Fruit fly (Drosophila melanogaster) whole organism, embryonic: ENCODE data around the gene CG15498.

Source experiments
- ATbp ChIP-seq: fragments of 200-800 bp; sonication (Bioruptor generic); optimal IDR thresholded peaks from 2 replicates; lab custom pipeline; 2017; ENCODE audit warnings: missing biosample characterization, mild to moderate bottlenecking, missing genetic modification characterization, missing genetic modification reagents
- Blimp-1 ChIP-seq: fragments of 200-800 bp; sonication (Bioruptor generic); optimal IDR thresholded peaks from 3 replicates; lab custom pipeline; 2018; ENCODE audit warnings: missing biosample characterization, missing genetic modification characterization, mild to moderate bottlenecking, moderate library complexity, missing genetic modification reagents
- CG10979 ChIP-seq: fragments of 200-800 bp; sonication (Bioruptor generic); optimal IDR thresholded peaks from 2 replicates; lab custom pipeline; 2018; ENCODE audit warnings: missing biosample characterization, mild to moderate bottlenecking, missing genetic modification characterization, moderate library complexity
- CG11398 ChIP-seq: fragments of 200-800 bp; sonication (Bioruptor generic); optimal IDR thresholded peaks from 2 replicates; lab custom pipeline; 2016; ENCODE audit warnings: missing biosample characterization, missing genetic modification characterization
- CG11560 ChIP-seq: fragments of 200-800 bp; sonication (Bioruptor generic); IDR thresholded peaks from 3 replicates; pipeline ENCODE4 v1.3.6; 2022; ENCODE audit warnings: missing biosample characterization, missing genetic modification characterization
- CG12071 ChIP-seq: fragments of 200-800 bp; sonication (Bioruptor generic); optimal IDR thresholded peaks from 3 replicates; lab custom pipeline; 2018; ENCODE audit warnings: missing biosample characterization, mild to moderate bottlenecking, missing genetic modification characterization
- CG12104 ChIP-seq: fragments of 200-800 bp; sonication (Bioruptor generic); optimal IDR thresholded peaks from 3 replicates; lab custom pipeline; 2016; ENCODE audit warnings: missing biosample characterization, missing genetic modification characterization
- CG12391 ChIP-seq: fragments of 200-800 bp; sonication (Bioruptor generic); optimal IDR thresholded peaks from 3 replicates; lab custom pipeline; 2018; ENCODE audit warnings: missing biosample characterization, mild to moderate bottlenecking, missing genetic modification characterization, moderate library complexity
- CG12744 ChIP-seq: fragments of 200-800 bp; sonication (Bioruptor generic); optimal IDR thresholded peaks from 2 replicates; lab custom pipeline; 2016; ENCODE audit warnings: missing biosample characterization, missing genetic modification characterization
- CG14710 ChIP-seq: fragments of 200-800 bp; sonication (Bioruptor generic); optimal IDR thresholded peaks from 3 replicates; lab custom pipeline; 2019; ENCODE audit warnings: missing biosample characterization, mild to moderate bottlenecking, missing genetic modification characterization, moderate library complexity
- CG17359 ChIP-seq: fragments of 200-800 bp; sonication (Bioruptor generic); optimal IDR thresholded peaks from 3 replicates; lab custom pipeline; 2018; ENCODE audit warnings: missing biosample characterization, mild to moderate bottlenecking, missing genetic modification characterization, moderate library complexity
- CG17612 ChIP-seq: fragments of 200-800 bp; sonication (Bioruptor generic); IDR thresholded peaks from 2 replicates; pipeline ENCODE4 v1.3.6; 2022; ENCODE audit warnings: missing biosample characterization, missing genetic modification characterization
- CG18262 ChIP-seq: fragments of 200-800 bp; optimal IDR thresholded peaks from 3 replicates; lab custom pipeline; 2019; ENCODE audit warnings: missing biosample characterization, mild to moderate bottlenecking, missing genetic modification characterization, moderate library complexity
- CG1832 ChIP-seq: fragments of 200-800 bp; sonication (Bioruptor generic); optimal IDR thresholded peaks from 2 replicates; lab custom pipeline; 2017; ENCODE audit warnings: missing biosample characterization, mild to moderate bottlenecking, missing genetic modification characterization, inconsistent platforms
- CG3065 ChIP-seq: fragments of 200-800 bp; sonication (Bioruptor generic); optimal IDR thresholded peaks from 2 replicates; lab custom pipeline; 2016; ENCODE audit warnings: missing biosample characterization, missing genetic modification characterization
- CG4360 ChIP-seq: fragments of 200-800 bp; sonication (Bioruptor generic); IDR thresholded peaks from 2 replicates; pipeline ENCODE4 v1.3.6; 2022; ENCODE audit warnings: missing biosample characterization, missing genetic modification characterization
- CG4707 ChIP-seq: fragments of 200-800 bp; sonication (Bioruptor generic); optimal IDR thresholded peaks from 2 replicates; lab custom pipeline; 2018; ENCODE audit warnings: missing biosample characterization, mild to moderate bottlenecking, missing genetic modification characterization, moderate library complexity
- CG6175 ChIP-seq: fragments of 200-800 bp; sonication (Bioruptor generic); IDR thresholded peaks from 3 replicates; pipeline ENCODE4 v1.3.6; 2022; ENCODE audit warnings: missing biosample characterization, missing genetic modification characterization
- CG6854 ChIP-seq: fragments of 200-800 bp; sonication (Bioruptor generic); optimal IDR thresholded peaks from 3 replicates; lab custom pipeline; 2017; ENCODE audit warnings: missing biosample characterization, mild to moderate bottlenecking, missing genetic modification characterization
- CG7357 ChIP-seq: fragments of 200-800 bp; sonication (Bioruptor generic); IDR thresholded peaks from 3 replicates; pipeline ENCODE4 v1.3.6; 2022; ENCODE audit warnings: missing biosample characterization, missing genetic modification characterization
- CG7928 ChIP-seq: fragments of 200-800 bp; sonication (Bioruptor generic); optimal IDR thresholded peaks from 2 replicates; lab custom pipeline; 2017; ENCODE audit warnings: missing biosample characterization, mild to moderate bottlenecking, missing genetic modification characterization
- CG7987 ChIP-seq: fragments of 200-800 bp; sonication (Bioruptor generic); optimal IDR thresholded peaks from 2 replicates; lab custom pipeline; 2018; ENCODE audit warnings: missing biosample characterization, mild to moderate bottlenecking, missing genetic modification characterization, moderate library complexity
- CG9727 ChIP-seq: fragments of 200-800 bp; sonication (Bioruptor generic); optimal IDR thresholded peaks from 3 replicates; lab custom pipeline; 2017; ENCODE audit warnings: missing biosample characterization, mild to moderate bottlenecking, missing genetic modification characterization
- CTCF ChIP-seq: fragments of 200-800 bp; sonication (Bioruptor generic); optimal IDR thresholded peaks from 2 replicates; lab custom pipeline; 2017; ENCODE audit warnings: missing biosample characterization, mild to moderate bottlenecking, missing genetic modification characterization, moderate library complexity
- Dll ChIP-seq: fragments of 200-800 bp; sonication (Bioruptor generic); IDR thresholded peaks from 4 replicates; pipeline ENCODE4 v1.3.6; 2022; ENCODE audit warnings: missing biosample characterization, missing genetic modification characterization; ENCODE audit not compliant: partially characterized antibody
- Gsc ChIP-seq: fragments of 200-800 bp; sonication (Bioruptor generic); IDR thresholded peaks from 2 replicates; pipeline ENCODE4 v1.3.6; 2022; ENCODE audit warnings: missing biosample characterization, missing genetic modification characterization
- HLHmδ ChIP-seq: fragments of 200-800 bp; sonication (Bioruptor generic); optimal IDR thresholded peaks from 2 replicates; lab custom pipeline; 2018; ENCODE audit warnings: missing biosample characterization, mild to moderate bottlenecking, missing genetic modification characterization, moderate library complexity
- Hr51 ChIP-seq, 2 experiments: fragments of 200-800 bp; sonication (Bioruptor generic); optimal IDR thresholded peaks; 2 replicates in 1 of 2; 3 replicates in 1 of 2; lab custom pipeline; 2016 to 2018; ENCODE audit warnings: missing biosample characterization in 2 of 2, missing genetic modification characterization in 2 of 2, mild to moderate bottlenecking in 1 of 2, moderate library complexity in 1 of 2
- Med ChIP-seq: fragments of 200-800 bp; sonication (Bioruptor generic); peaks from one replicate; lab custom pipeline; 2016; ENCODE audit warnings: missing biosample characterization, missing genetic modification characterization, mild to moderate bottlenecking, inconsistent platforms, moderate library complexity
- Sox100B ChIP-seq: fragments of 200-800 bp; sonication (Bioruptor generic); optimal IDR thresholded peaks from 3 replicates; lab custom pipeline; 2018; ENCODE audit warnings: missing biosample characterization, mild to moderate bottlenecking, missing genetic modification characterization
- Sox102F ChIP-seq: fragments of 200-800 bp; sonication (Bioruptor generic); optimal IDR thresholded peaks from 2 replicates; lab custom pipeline; 2018; ENCODE audit warnings: missing biosample characterization, mild to moderate bottlenecking, missing genetic modification characterization, moderate library complexity
- Sry-δ ChIP-seq: fragments of 200-800 bp; sonication (Bioruptor generic); optimal IDR thresholded peaks from 2 replicates; lab custom pipeline; 2016; ENCODE audit warnings: missing biosample characterization, missing genetic modification characterization
- Stat92E ChIP-seq, 3 experiments: fragments of >200 bp in 2 of 3; fragments of 200-800 bp in 1 of 3; sonication (Bioruptor generic) in 1 of 3; optimal IDR thresholded peaks; 2 replicates each; lab custom pipeline; 2017 to 2019; ENCODE audit warnings: missing biosample characterization in 3 of 3, missing genetic modification characterization in 3 of 3, mild to moderate bottlenecking in 1 of 3, moderate library complexity in 1 of 3
- Trl ChIP-seq, 3 experiments: fragments of >200 bp in 2 of 3; fragments of 200-800 bp in 1 of 3; sonication (Bioruptor generic) in 1 of 3; optimal IDR thresholded peaks; 2 replicates in 1 of 3; 3 replicates in 2 of 3; lab custom pipeline; 2016 to 2017; ENCODE audit warnings: missing biosample characterization in 1 of 3, missing genetic modification characterization in 1 of 3
- aop ChIP-seq: fragments of 200-800 bp; sonication (Bioruptor generic); IDR thresholded peaks from 2 replicates; pipeline ENCODE4 v1.3.6; 2022; ENCODE audit warnings: missing biosample characterization, missing genetic modification characterization
- ara ChIP-seq: fragments of 200-800 bp; sonication (Bioruptor generic); IDR thresholded peaks from 2 replicates; pipeline ENCODE4 v1.3.6; 2022; ENCODE audit warnings: missing biosample characterization, missing genetic modification characterization
- ash1 ChIP-seq: fragments of 200-800 bp; sonication (Bioruptor generic); optimal IDR thresholded peaks from 2 replicates; lab custom pipeline; 2018; ENCODE audit warnings: missing biosample characterization, mild to moderate bottlenecking, missing genetic modification characterization
- ato ChIP-seq: fragments of 200-800 bp; sonication (Bioruptor generic); IDR thresholded peaks from 2 replicates; pipeline ENCODE4 v1.3.6; 2022; ENCODE audit warnings: missing biosample characterization, missing genetic modification characterization; ENCODE audit not compliant: partially characterized antibody
- cad ChIP-seq: fragments of >200 bp; optimal IDR thresholded peaks from 2 replicates; lab custom pipeline; 2017; ENCODE audit warnings: missing biosample characterization, missing genetic modification characterization
- ci ChIP-seq: fragments of 200-800 bp; sonication (Bioruptor generic); IDR thresholded peaks from 3 replicates; pipeline ENCODE4 v1.3.6; 2022; ENCODE audit warnings: missing biosample characterization, missing genetic modification characterization
- crol ChIP-seq: fragments of 200-800 bp; sonication (Bioruptor generic); IDR thresholded peaks from 2 replicates; pipeline ENCODE4 v1.3.6; 2022; ENCODE audit warnings: missing biosample characterization, missing genetic modification characterization
- cwo ChIP-seq: fragments of 200-800 bp; sonication (Bioruptor generic); optimal IDR thresholded peaks from 3 replicates; lab custom pipeline; 2017; ENCODE audit warnings: missing biosample characterization, missing genetic modification characterization, mild to moderate bottlenecking, moderate library complexity, missing genetic modification reagents
- fd102C ChIP-seq: fragments of 200-800 bp; sonication (Bioruptor generic); optimal IDR thresholded peaks from 2 replicates; lab custom pipeline; 2018; ENCODE audit warnings: missing biosample characterization, mild to moderate bottlenecking, missing genetic modification characterization, moderate library complexity
- fd96Cb ChIP-seq: fragments of 200-800 bp; sonication (Bioruptor generic); optimal IDR thresholded peaks from 2 replicates; lab custom pipeline; 2018; ENCODE audit warnings: missing biosample characterization, mild to moderate bottlenecking, missing genetic modification characterization, moderate library complexity
- fu2 ChIP-seq: fragments of 200-800 bp; sonication (Bioruptor generic); optimal IDR thresholded peaks from 2 replicates; lab custom pipeline; 2016; ENCODE audit warnings: missing biosample characterization, missing genetic modification characterization
- gt ChIP-seq: fragments of 200-800 bp; sonication (Bioruptor generic); IDR thresholded peaks from 2 replicates; pipeline ENCODE4 v1.3.6; 2022; ENCODE audit warnings: missing biosample characterization, missing genetic modification characterization
- nmo ChIP-seq: fragments of 200-800 bp; sonication (Bioruptor generic); optimal IDR thresholded peaks from 2 replicates; lab custom pipeline; 2018; ENCODE audit warnings: missing biosample characterization, mild to moderate bottlenecking, missing genetic modification characterization, moderate library complexity
- oc ChIP-seq: fragments of 200-800 bp; sonication (Bioruptor generic); optimal IDR thresholded peaks from 2 replicates; lab custom pipeline; 2018; ENCODE audit warnings: missing biosample characterization, mild to moderate bottlenecking, missing genetic modification characterization, moderate library complexity
- sd ChIP-seq: fragments of 200-800 bp; sonication (Bioruptor generic); optimal IDR thresholded peaks from 3 replicates; lab custom pipeline; 2018; ENCODE audit warnings: missing biosample characterization, mild to moderate bottlenecking, missing genetic modification characterization, moderate library complexity
- sens ChIP-seq: fragments of 200-800 bp; sonication (Bioruptor generic); peaks from one replicate; lab custom pipeline; 2016; ENCODE audit warnings: missing biosample characterization, missing genetic modification characterization
- tgo ChIP-seq: fragments of 200-800 bp; sonication (Bioruptor generic); IDR thresholded peaks from 3 replicates; pipeline ENCODE4 v1.3.6; 2022; ENCODE audit warnings: missing biosample characterization, missing genetic modification characterization

Gene CG15498

DNA sequence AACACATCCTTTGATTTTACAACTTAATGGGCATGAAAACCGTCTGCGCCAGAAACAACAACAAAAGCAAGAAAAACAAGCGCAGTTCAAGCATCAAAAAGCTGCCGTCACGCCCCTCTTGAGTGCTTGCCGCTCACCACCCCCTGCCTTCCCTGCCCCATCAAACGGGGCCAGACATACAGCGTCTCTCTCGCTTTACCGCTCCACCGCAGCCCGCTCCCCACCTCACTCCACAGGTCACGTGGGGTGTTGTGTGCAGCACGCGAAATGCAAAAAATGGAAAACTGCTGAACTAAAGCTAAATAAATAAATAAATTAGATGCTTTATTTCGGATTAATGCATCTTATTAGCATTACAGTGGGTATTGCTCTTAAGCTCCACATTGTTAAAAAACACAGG is 35.6 kb upstream of the CG15498 start:
- TF ChIP-seq cwo (GFP tag; lab: Kevin White, UChicago): peak; percentile 13
- peak; percentile 61 for TF ChIP-seq Med
- peak; percentile 17; the same call in 1 of the 3 replicates for TF ChIP-seq ci (GFP tag; lab: Robert Waterston, UW)
- TF ChIP-seq CG7987 (GFP tag; lab: Kevin White, UChicago): peak; percentile 22
- TF ChIP-seq ash1: peak; percentile 20
- TF ChIP-seq CG4360 (GFP tag; lab: Robert Waterston, UW): peak; percentile 50
- no peak for TF ChIP-seq CG3065 (GFP tag; lab: Kevin White, UChicago)
- peak; percentile 95 for TF ChIP-seq crol (GFP tag; lab: Robert Waterston, UW)
- peak; percentile 63 for TF ChIP-seq sens (GFP tag; lab: Kevin White, UChicago)
- no peak for TF ChIP-seq Sry-δ
- TF ChIP-seq fd102C: no peak
- no peak for TF ChIP-seq tgo
- TF ChIP-seq CG7357 (GFP tag; lab: Robert Waterston, UW): no peak
- no peak for TF ChIP-seq CG6175 (GFP tag; lab: Robert Waterston, UW)
- TF ChIP-seq CG1832 (GFP tag; lab: Kevin White, UChicago): peak; percentile 6
- no peak for TF ChIP-seq ara
- TF ChIP-seq CG17612 (GFP tag; lab: Robert Waterston, UW): no peak
- peak in 1 of 2 experiments; percentile 17 for TF ChIP-seq Trl (optimal IDR thresholded peaks at IDR 0.05; lab: Kevin White, UChicago)
- TF ChIP-seq Trl (GFP tag; optimal IDR thresholded peaks at IDR 0.05; lab: Kevin White, UChicago): no peak
- no peak for TF ChIP-seq CG12071
- no peak for TF ChIP-seq Gsc
- TF ChIP-seq, all 482 proteins: peak for 10

DNA sequence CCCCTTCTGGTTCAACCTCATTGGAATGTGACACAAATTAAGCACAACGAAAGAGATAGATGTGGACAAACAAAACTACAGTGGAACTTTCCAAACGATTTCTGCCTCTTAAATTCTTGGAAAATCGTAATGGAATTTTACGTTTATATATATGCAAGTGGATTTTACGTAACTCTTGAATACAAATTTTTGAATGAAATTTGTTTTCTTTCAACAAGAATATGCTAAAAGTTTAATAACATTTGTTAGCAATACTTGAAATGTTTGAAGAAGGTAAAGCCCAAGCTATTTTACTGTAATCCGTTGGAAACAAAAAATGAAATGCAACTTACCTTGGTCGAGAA is 33.7 kb upstream of the CG15498 start:
- no peak for TF ChIP-seq CG12744 (GFP tag; lab: Kevin White, UChicago)
- peak; percentile 14 for TF ChIP-seq CG12104
- peak; percentile 20 for TF ChIP-seq CG14710
- TF ChIP-seq cad (GFP tag; lab: Kevin White, UChicago): no peak
- TF ChIP-seq ATbp (GFP tag; lab: Kevin White, UChicago): peak; percentile 7
- peak in 1 of 3 experiments; percentile 95 for TF ChIP-seq Stat92E (GFP tag; optimal IDR thresholded peaks at IDR 0.05; lab: Kevin White, UChicago)
- peak; percentile 40 for TF ChIP-seq fd96Cb (tag; lab: Kevin White, UChicago)
- TF ChIP-seq Hr51 (GFP tag; optimal IDR thresholded peaks at IDR 0.05; lab: Kevin White, UChicago): no peak
- TF ChIP-seq CG9727: no peak
- no peak for TF ChIP-seq CG7928 (GFP tag; lab: Kevin White, UChicago)
- TF ChIP-seq sd (tag; lab: Kevin White, UChicago): peak; percentile 93
- peak; percentile 1 for TF ChIP-seq CG4707
- no peak for TF ChIP-seq HLHmδ (GFP tag; lab: Kevin White, UChicago)
- peak; percentile 51 for TF ChIP-seq CG18262 (tag; lab: Kevin White, UChicago)
- TF ChIP-seq CTCF (GFP tag; lab: Kevin White, UChicago): no peak
- peak; percentile 42 for TF ChIP-seq CG10979
- no peak for TF ChIP-seq Dll (GFP tag; lab: Robert Waterston, UW)
- no peak for TF ChIP-seq CG11398
- no peak for TF ChIP-seq CG11560 (tag; lab: Robert Waterston, UW)
- TF ChIP-seq CG6854 (GFP tag; lab: Kevin White, UChicago): no peak
- TF ChIP-seq fu2 (GFP tag; lab: Kevin White, UChicago): no peak
- TF ChIP-seq CG12391: peak; percentile 10
- no peak for TF ChIP-seq ato
- peak; percentile 11 for TF ChIP-seq nmo (GFP tag; lab: Kevin White, UChicago)
- peak; percentile 46 for TF ChIP-seq Sox102F (GFP tag; lab: Kevin White, UChicago)
- TF ChIP-seq oc: no peak
- TF ChIP-seq CG17359: peak; percentile 10
- TF ChIP-seq Blimp-1: peak; percentile 54
- TF ChIP-seq gt (GFP tag; lab: Robert Waterston, UW): no peak
- peak; percentile 40 for TF ChIP-seq Sox100B (GFP tag; lab: Kevin White, UChicago)
- TF ChIP-seq aop (GFP tag; lab: Robert Waterston, UW): no peak
